Worm (Caenorhabditis elegans) whole organism, L1 larva: ENCODE results near the gene C10G8.8.

Experiments
- lsy-2 ChIP-seq, 2 experiments: fragments of 150-350 bp; optimal IDR thresholded peaks; 2 replicates each; lab custom pipeline; 2014; ENCODE audit warnings: missing biosample characterization in 2 of 2, missing genetic modification characterization in 2 of 2
- mdl-1 ChIP-seq, 2 experiments: fragments of 150-350 bp; optimal IDR thresholded peaks; 2 replicates each; lab custom pipeline; 2014 to 2017; ENCODE audit warnings: missing biosample characterization in 2 of 2, missing genetic modification characterization in 2 of 2, inconsistent platforms in 1 of 2
- nhr-77 ChIP-seq: fragments of 150-350 bp; optimal IDR thresholded peaks from 2 replicates; lab custom pipeline; 2014; ENCODE audit warnings: missing biosample characterization, missing genetic modification characterization

DNA sequence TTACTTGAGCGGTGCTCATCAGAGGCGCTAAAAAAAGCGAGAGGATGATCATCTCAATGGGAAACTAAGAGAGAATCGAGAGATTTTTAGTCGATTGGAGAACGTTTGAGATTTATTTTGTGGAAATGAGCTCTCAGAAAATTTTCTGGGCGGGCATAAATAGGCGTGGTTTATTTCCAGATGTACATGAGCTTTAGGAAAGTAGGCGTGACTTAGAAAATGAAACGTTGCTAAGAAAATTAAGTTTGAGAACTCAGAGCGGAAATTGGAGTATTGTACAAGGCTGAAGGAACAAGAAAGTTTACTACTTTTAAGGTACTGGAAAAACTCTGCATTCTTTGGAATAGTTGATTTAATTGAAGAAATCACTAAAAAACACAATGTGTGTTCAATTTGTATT, 40.6 kb upstream of the C10G8.8 start, which contains the start of gene T09D3.9:
- TF ChIP-seq nhr-77 (tag; lab: Kevin White, UChicago) (no peak), lsy-2 (tag; optimal IDR thresholded peaks at IDR 0.05; lab: Kevin White, UChicago) (no peak), mdl-1 (tag; optimal IDR thresholded peaks at IDR 0.05; lab: Kevin White, UChicago) (no peak)
